Fruit fly (Drosophila melanogaster) whole organism, prepupa: ENCODE data around the gene mei-P26.

Experiments used
- CG10631 ChIP-seq: fragments of 200-800 bp; sonication (Bioruptor generic); optimal IDR thresholded peaks from 2 replicates; lab custom pipeline; 2016; ENCODE audit warnings: missing biosample characterization, missing genetic modification characterization
- CG11294 ChIP-seq: fragments of 200-800 bp; sonication (Bioruptor generic); IDR thresholded peaks from 2 replicates; pipeline ENCODE4 v1.3.6; 2022; ENCODE audit warnings: missing biosample characterization, missing genetic modification characterization
- CG11762 ChIP-seq: fragments of 200-800 bp; sonication (Bioruptor generic); optimal IDR thresholded peaks from 3 replicates; lab custom pipeline; 2016; ENCODE audit warnings: missing biosample characterization, missing genetic modification characterization; ENCODE audit not compliant: insufficient read depth
- CG15336 ChIP-seq: fragments of 200-800 bp; sonication (Bioruptor generic); IDR thresholded peaks from 2 replicates; pipeline ENCODE4 v1.3.6; 2022; ENCODE audit warnings: missing biosample characterization, missing genetic modification characterization
- CG1621 ChIP-seq: fragments of 200-800 bp; sonication (Bioruptor generic); optimal IDR thresholded peaks from 3 replicates; lab custom pipeline; 2018; ENCODE audit warnings: missing biosample characterization, mild to moderate bottlenecking, missing genetic modification characterization
- CG16779 ChIP-seq: fragments of 200-800 bp; sonication (Bioruptor generic); optimal IDR thresholded peaks from 3 replicates; lab custom pipeline; 2017; ENCODE audit warnings: missing biosample characterization, mild to moderate bottlenecking, missing genetic modification characterization
- CG3032 ChIP-seq: fragments of 200-800 bp; optimal IDR thresholded peaks from 2 replicates; lab custom pipeline; 2019; ENCODE audit warnings: missing biosample characterization, mild to moderate bottlenecking, missing genetic modification characterization, moderate library complexity
- CG34406 ChIP-seq: fragments of 200-800 bp; sonication (Bioruptor generic); optimal IDR thresholded peaks from 3 replicates; lab custom pipeline; 2016; ENCODE audit warnings: missing biosample characterization, missing genetic modification characterization
- CG3919 ChIP-seq: fragments of 200-800 bp; sonication (Bioruptor generic); optimal IDR thresholded peaks from 3 replicates; lab custom pipeline; 2016; ENCODE audit warnings: missing biosample characterization, missing genetic modification characterization
- CG6163 ChIP-seq: fragments of 200-800 bp; sonication (Bioruptor generic); IDR thresholded peaks from 3 replicates; pipeline ENCODE4 v1.3.6; 2022; ENCODE audit warnings: missing biosample characterization, missing genetic modification characterization
- CG6276 ChIP-seq: fragments of 200-800 bp; sonication (Bioruptor generic); optimal IDR thresholded peaks from 2 replicates; lab custom pipeline; 2017; ENCODE audit warnings: missing biosample characterization, mild to moderate bottlenecking, missing genetic modification characterization
- CG6808 ChIP-seq: fragments of 200-800 bp; sonication (Bioruptor generic); optimal IDR thresholded peaks from 3 replicates; lab custom pipeline; 2017; ENCODE audit warnings: missing biosample characterization, missing genetic modification characterization, mild to moderate bottlenecking, moderate library complexity, missing genetic modification reagents
- CG7368 ChIP-seq: fragments of 200-800 bp; sonication (Bioruptor generic); optimal IDR thresholded peaks from 3 replicates; lab custom pipeline; 2016; ENCODE audit warnings: missing biosample characterization, missing genetic modification characterization
- CG8119 ChIP-seq: fragments of 200-800 bp; sonication (Bioruptor generic); IDR thresholded peaks from 3 replicates; pipeline ENCODE4 v1.3.6; 2022; ENCODE audit warnings: missing biosample characterization, missing genetic modification characterization
- Eip75B ChIP-seq: fragments of 200-800 bp; sonication (Bioruptor generic); optimal IDR thresholded peaks from 3 replicates; lab custom pipeline; 2016; ENCODE audit warnings: missing biosample characterization, missing genetic modification characterization
- Eip78C ChIP-seq: fragments of 200-800 bp; sonication (Bioruptor generic); peaks from one replicate; lab custom pipeline; 2016; ENCODE audit warnings: missing biosample characterization, missing genetic modification characterization
- Eip93F ChIP-seq: fragments of 200-800 bp; sonication (Bioruptor generic); optimal IDR thresholded peaks from 2 replicates; lab custom pipeline; 2016; ENCODE audit warnings: missing biosample characterization, mild to moderate bottlenecking, missing genetic modification characterization
- Ets96B ChIP-seq: fragments of 200-800 bp; optimal IDR thresholded peaks from 2 replicates; lab custom pipeline; 2019; ENCODE audit warnings: missing biosample characterization, mild to moderate bottlenecking, missing genetic modification characterization, moderate library complexity
- Hr38 ChIP-seq: sonication (Bioruptor generic); optimal IDR thresholded peaks from 2 replicates; lab custom pipeline; 2016; ENCODE audit warnings: missing biosample characterization, missing genetic modification characterization
- Hr39 ChIP-seq: fragments of 200-800 bp; sonication (Bioruptor generic); optimal IDR thresholded peaks from 2 replicates; lab custom pipeline; 2016; ENCODE audit warnings: missing biosample characterization, missing genetic modification characterization
- Lpt ChIP-seq: fragments of 200-800 bp; sonication (Bioruptor generic); optimal IDR thresholded peaks from 3 replicates; lab custom pipeline; 2016; ENCODE audit warnings: missing biosample characterization, missing genetic modification characterization
- Met ChIP-seq: fragments of 200-800 bp; sonication (Bioruptor generic); optimal IDR thresholded peaks from 3 replicates; lab custom pipeline; 2016; ENCODE audit warnings: missing biosample characterization, missing genetic modification characterization
- Smox ChIP-seq: fragments of 200-800 bp; sonication (Bioruptor generic); optimal IDR thresholded peaks from 3 replicates; lab custom pipeline; 2016; ENCODE audit warnings: missing biosample characterization, missing genetic modification characterization
- Sox102F ChIP-seq: fragments of 200-800 bp; sonication (Bioruptor generic); optimal IDR thresholded peaks from 2 replicates; lab custom pipeline; 2016; ENCODE audit warnings: missing biosample characterization, mild to moderate bottlenecking, missing genetic modification characterization
- Sox14 ChIP-seq: fragments of 200-800 bp; sonication (Bioruptor generic); optimal IDR thresholded peaks from 3 replicates; lab custom pipeline; 2016; ENCODE audit warnings: missing biosample characterization, missing genetic modification characterization
- Sox15 ChIP-seq: fragments of 200-800 bp; sonication (Bioruptor generic); optimal IDR thresholded peaks from 3 replicates; lab custom pipeline; 2016; ENCODE audit warnings: missing biosample characterization, missing genetic modification characterization
- achi ChIP-seq: fragments of 200-800 bp; sonication (Bioruptor generic); optimal IDR thresholded peaks from 3 replicates; lab custom pipeline; 2016; ENCODE audit warnings: missing biosample characterization, missing genetic modification characterization
- acj6 ChIP-seq: fragments of 200-800 bp; sonication (Bioruptor generic); optimal IDR thresholded peaks from 3 replicates; lab custom pipeline; 2016; ENCODE audit warnings: missing biosample characterization, missing genetic modification characterization
- cyc ChIP-seq: fragments of 200-800 bp; sonication (Bioruptor generic); optimal IDR thresholded peaks from 3 replicates; lab custom pipeline; 2016; ENCODE audit warnings: missing biosample characterization, missing genetic modification characterization
- dac ChIP-seq: fragments of 200-800 bp; sonication (Bioruptor generic); optimal IDR thresholded peaks from 2 replicates; lab custom pipeline; 2017; ENCODE audit warnings: missing biosample characterization, mild to moderate bottlenecking, missing genetic modification characterization
- dsx ChIP-seq: fragments of 200-800 bp; optimal IDR thresholded peaks from 3 replicates; lab custom pipeline; 2019; ENCODE audit warnings: missing biosample characterization, mild to moderate bottlenecking, missing genetic modification characterization, moderate library complexity; ENCODE audit not compliant: poor library complexity, severe bottlenecking
- eg ChIP-seq: fragments of 200-800 bp; sonication (Bioruptor generic); IDR thresholded peaks from 3 replicates; pipeline ENCODE4 v1.3.6; 2022; ENCODE audit warnings: missing biosample characterization, missing genetic modification characterization
- esn ChIP-seq: fragments of 200-800 bp; sonication (Bioruptor generic); optimal IDR thresholded peaks from 2 replicates; lab custom pipeline; 2016; ENCODE audit warnings: missing biosample characterization, mild to moderate bottlenecking, missing genetic modification characterization, moderate library complexity
- fd59A ChIP-seq: fragments of 200-800 bp; sonication (Bioruptor generic); optimal IDR thresholded peaks from 2 replicates; lab custom pipeline; 2017; ENCODE audit warnings: missing biosample characterization, mild to moderate bottlenecking, missing genetic modification characterization, missing genetic modification reagents
- fkh ChIP-seq: fragments of 200-800 bp; sonication (Bioruptor generic); optimal IDR thresholded peaks from 3 replicates; lab custom pipeline; 2017; ENCODE audit warnings: missing biosample characterization, mild to moderate bottlenecking, missing genetic modification characterization, moderate library complexity
- lz ChIP-seq: fragments of 200-800 bp; sonication (Bioruptor generic); optimal IDR thresholded peaks from 3 replicates; lab custom pipeline; 2016; ENCODE audit warnings: missing biosample characterization, missing genetic modification characterization
- pdm3 ChIP-seq: fragments of 200-800 bp; sonication (Bioruptor generic); optimal IDR thresholded peaks from 3 replicates; lab custom pipeline; 2016; ENCODE audit warnings: missing biosample characterization, missing genetic modification characterization
- salr ChIP-seq, 2 experiments: fragments of 200-800 bp; sonication (Bioruptor generic); optimal IDR thresholded peaks; 3 replicates each; lab custom pipeline; 2016 to 2018; ENCODE audit warnings: missing biosample characterization in 2 of 2, missing genetic modification characterization in 2 of 2, mild to moderate bottlenecking in 1 of 2
- spab ChIP-seq: fragments of 200-800 bp; sonication (Bioruptor generic); optimal IDR thresholded peaks from 2 replicates; lab custom pipeline; 2017; ENCODE audit warnings: missing biosample characterization, mild to moderate bottlenecking, missing genetic modification characterization, missing genetic modification reagents
- ss ChIP-seq, 2 experiments: fragments of 200-800 bp; sonication (Bioruptor generic); optimal IDR thresholded peaks; 2 replicates in 1 of 2; 3 replicates in 1 of 2; lab custom pipeline; 2017 to 2018; ENCODE audit warnings: mild to moderate bottlenecking in 2 of 2, missing biosample characterization in 2 of 2, missing genetic modification characterization in 2 of 2, moderate library complexity in 1 of 2
- svp ChIP-seq: fragments of 200-800 bp; sonication (Bioruptor generic); peaks from one replicate; lab custom pipeline; 2016; ENCODE audit warnings: missing biosample characterization, missing genetic modification characterization
- topi ChIP-seq: fragments of 200-800 bp; sonication (Bioruptor generic); optimal IDR thresholded peaks from 3 replicates; lab custom pipeline; 2016; ENCODE audit warnings: missing biosample characterization, missing genetic modification characterization
- vri ChIP-seq: fragments of 200-800 bp; sonication (Bioruptor generic); optimal IDR thresholded peaks from 3 replicates; lab custom pipeline; 2016; ENCODE audit warnings: missing biosample characterization, mild to moderate bottlenecking, missing genetic modification characterization

mei-P26 gene

DNA sequence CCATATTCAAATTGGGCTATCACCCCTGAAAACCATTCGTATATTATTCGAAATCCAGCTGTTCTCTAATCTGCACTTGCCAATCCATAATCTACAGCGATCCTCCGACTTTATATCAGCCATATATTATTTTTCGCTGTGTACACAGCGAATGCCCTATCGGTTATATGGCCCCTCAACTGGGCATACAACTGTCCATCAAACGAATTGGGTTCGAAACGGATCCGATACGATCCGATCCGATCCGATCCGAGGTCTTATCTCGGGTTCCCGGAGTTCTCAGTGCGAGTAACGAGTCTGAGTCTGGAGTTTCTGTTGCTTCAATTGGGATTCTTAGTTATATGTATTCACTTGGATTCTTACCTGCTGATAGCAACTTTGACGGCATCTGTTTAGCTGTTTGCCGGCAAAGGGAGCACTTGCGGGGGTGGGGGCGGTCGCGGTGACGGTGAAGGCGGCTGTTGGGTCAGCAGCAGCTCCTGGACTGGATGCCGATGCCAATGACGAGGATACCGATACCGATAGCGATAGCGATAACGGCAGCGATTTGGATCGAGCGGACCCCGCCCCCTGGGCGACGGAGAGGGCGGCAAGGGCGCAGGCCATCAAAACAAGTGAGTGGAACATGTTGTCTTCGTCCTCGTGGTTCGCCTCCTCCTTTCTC, 29.3 kb upstream of the mei-P26 start:
- TF ChIP-seq svp, result peak; percentile 86
- TF ChIP-seq CG11294 (GFP tag; lab: Robert Waterston, UW), result no peak

- TF ChIP-seq ss (GFP tag; optimal IDR thresholded peaks at IDR 0.05; lab: Kevin White, UChicago), result peak; percentile 35 to 70
- peak; percentile 78 for TF ChIP-seq svp
- 0 out of 3 replicates have a peak, but pooled peaks have one; percentile 32 for TF ChIP-seq CG8119 (GFP tag; lab: Robert Waterston, UW)
- peak; percentile 28 for TF ChIP-seq dsx (GFP tag; lab: Kevin White, UChicago)
- TF ChIP-seq Sox102F (GFP tag; lab: Kevin White, UChicago), result no peak
- TF ChIP-seq pdm3 (GFP tag; lab: Kevin White, UChicago), result no peak
- TF ChIP-seq Sox15 (GFP tag; lab: Kevin White, UChicago), result no peak
- no peak for TF ChIP-seq CG34406 (GFP tag; lab: Kevin White, UChicago)
- no peak; the same call in 2 of the 3 replicates for TF ChIP-seq CG6163 (GFP tag; lab: Robert Waterston, UW)
- no peak for TF ChIP-seq Eip75B (GFP tag; lab: Kevin White, UChicago)
- peak; percentile 34; the same call in 1 of the 3 replicates for TF ChIP-seq eg (GFP tag; lab: Robert Waterston, UW)
- no peak for TF ChIP-seq esn (GFP tag; lab: Kevin White, UChicago)
- peak; percentile 35 for TF ChIP-seq CG6808 (GFP tag; lab: Kevin White, UChicago)
Measured at dm6 chrX:9134241-9134849, 28.7 kb upstream of the mei-P26 start.

DNA sequence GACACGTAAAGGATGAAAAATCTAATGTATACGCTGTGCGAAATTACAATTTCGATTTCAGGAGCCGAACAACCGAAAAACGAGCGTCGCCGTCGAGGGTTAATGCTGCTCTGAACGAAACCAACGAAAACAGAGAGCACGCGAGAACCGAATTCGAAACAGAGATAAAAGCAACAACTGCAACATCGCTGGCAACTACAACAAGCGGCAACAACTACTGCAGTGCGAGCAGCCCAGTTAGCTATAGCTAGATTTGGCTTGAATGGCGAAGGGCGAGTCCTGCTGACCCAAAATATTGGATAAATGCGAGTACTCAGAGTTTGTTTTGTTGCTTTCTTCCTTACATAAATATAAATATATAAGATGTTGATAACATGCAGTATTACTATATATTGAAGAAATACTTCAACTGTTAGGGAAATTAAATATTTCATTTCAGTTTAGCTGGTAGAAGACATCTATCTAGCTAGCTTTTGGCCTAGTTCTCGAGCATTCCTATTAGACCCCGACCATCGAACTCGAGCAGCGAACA, 28.1 kb upstream of the mei-P26 start, which contains the start of gene fend:
fend (minus strand) TSS at position 178 of the 532 bp plus-strand sequence.
- TF ChIP-seq CG7368, result no peak
- TF ChIP-seq dsx (GFP tag; lab: Kevin White, UChicago), result peak; percentile 24
- peak; percentile 11 for TF ChIP-seq topi (GFP tag; lab: Kevin White, UChicago)
- no peak for TF ChIP-seq fkh (GFP tag; lab: Kevin White, UChicago)
- TF ChIP-seq Hr38, result no peak
- TF ChIP-seq dac (GFP tag; lab: Kevin White, UChicago), result peak; percentile 22
- peak; percentile 4 for TF ChIP-seq Lpt (GFP tag; lab: Kevin White, UChicago)
- TF ChIP-seq Eip93F (GFP tag; lab: Kevin White, UChicago), result no peak
- TF ChIP-seq Smox (GFP tag; lab: Kevin White, UChicago), result no peak
- TF ChIP-seq cyc, result no peak
- TF ChIP-seq eg (GFP tag; lab: Robert Waterston, UW), result no peak
- no peak for TF ChIP-seq Hr39 (GFP tag; lab: Kevin White, UChicago)
- no peak for TF ChIP-seq vri (GFP tag; lab: Kevin White, UChicago)
- peak in 1 of 2 experiments; percentile 11 for TF ChIP-seq salr (GFP tag; optimal IDR thresholded peaks at IDR 0.05; lab: Kevin White, UChicago)
- peak; percentile 28 for TF ChIP-seq CG6276 (GFP tag; lab: Kevin White, UChicago)
- TF ChIP-seq CG3032 (tag; lab: Kevin White, UChicago), result peak; percentile 34
- TF ChIP-seq CG1621, result no peak
- no peak for TF ChIP-seq CG15336 (GFP tag; lab: Robert Waterston, UW)
- peak; percentile 26 for TF ChIP-seq CG34406 (GFP tag; lab: Kevin White, UChicago)
- TF ChIP-seq CG6808 (GFP tag; lab: Kevin White, UChicago), result peak; percentile 49
- TF ChIP-seq Sox14 (GFP tag; lab: Kevin White, UChicago), result peak; percentile 16
- TF ChIP-seq Ets96B (tag; lab: Kevin White, UChicago), result peak; percentile 54
- peak; percentile 34 for TF ChIP-seq acj6 (GFP tag; lab: Kevin White, UChicago)
- TF ChIP-seq esn (GFP tag; lab: Kevin White, UChicago), result peak; percentile 31
- 0 out of 3 replicates have a peak, but pooled peaks have one; percentile 6 for TF ChIP-seq CG6163 (GFP tag; lab: Robert Waterston, UW)
- TF ChIP-seq CG16779 (tag; lab: Kevin White, UChicago), result peak; percentile 17
- TF ChIP-seq CG11762 (GFP tag; lab: Kevin White, UChicago), result no peak
- peak; percentile 34 for TF ChIP-seq achi (GFP tag; lab: Kevin White, UChicago)
- no peak for TF ChIP-seq Sox102F (GFP tag; lab: Kevin White, UChicago)
- peak; percentile 2 for TF ChIP-seq Met (GFP tag; lab: Kevin White, UChicago)
- no peak for TF ChIP-seq CG3919 (GFP tag; lab: Kevin White, UChicago)
- no peak for TF ChIP-seq fd59A (GFP tag; lab: Kevin White, UChicago)
- TF ChIP-seq lz, result peak; percentile 24
- TF ChIP-seq spab (GFP tag; lab: Kevin White, UChicago), result no peak
- TF ChIP-seq Eip78C (GFP tag; lab: Kevin White, UChicago), result peak; percentile 86
- TF ChIP-seq CG10631 (GFP tag; lab: Kevin White, UChicago), result no peak
- TF ChIP-seq ss (GFP tag; optimal IDR thresholded peaks at IDR 0.05; lab: Kevin White, UChicago), result peak; percentile 26 to 57
